Worm (Caenorhabditis elegans) whole organism, L3 larva: ENCODE data around the gene F46B3.1.

Source experiments
- aly-2 ChIP-seq: fragments of 150-350 bp; optimal IDR thresholded peaks from 2 replicates; lab custom pipeline; 2014; ENCODE audit warnings: missing biosample characterization, missing genetic modification characterization
- egl-5 ChIP-seq: fragments of 150-350 bp; optimal IDR thresholded peaks from 2 replicates; lab custom pipeline; 2017; ENCODE audit warnings: missing biosample characterization, missing genetic modification reagents, missing genetic modification characterization, inconsistent platforms
- elt-2 ChIP-seq: sonication (generic microtip); optimal IDR thresholded peaks from 2 replicates; lab custom pipeline; 2016; ENCODE audit warnings: missing genetic modification reagents, mild to moderate bottlenecking, missing genetic modification characterization, missing compliant biosample characterization
- lin-15B ChIP-seq: fragments of 150-350 bp; optimal IDR thresholded peaks from 2 replicates; lab custom pipeline; 2014; ENCODE audit warnings: missing biosample characterization, missing genetic modification characterization
- nhr-11 ChIP-seq: fragments of 150-350 bp; optimal IDR thresholded peaks from 2 replicates; lab custom pipeline; 2014; ENCODE audit warnings: missing biosample characterization, missing genetic modification characterization
- nhr-23 ChIP-seq: fragments of 150-350 bp; optimal IDR thresholded peaks from 2 replicates; lab custom pipeline; 2014; ENCODE audit warnings: missing biosample characterization, missing genetic modification reagents, missing genetic modification characterization
- snpc-4 ChIP-seq: fragments of 150-350 bp; optimal IDR thresholded peaks from 2 replicates; lab custom pipeline; 2014; ENCODE audit warnings: missing biosample characterization, missing genetic modification characterization
- ztf-11 ChIP-seq: fragments of 150-350 bp; optimal IDR thresholded peaks from 2 replicates; lab custom pipeline; 2014; ENCODE audit warnings: missing biosample characterization, missing genetic modification characterization

ce11 chrV:20574314-20574713 is 22.7 kb downstream of the F46B3.1 start, which contains the start of gene clec-263:
- no peak for TF ChIP-seq snpc-4 (tag; lab: Kevin White, UChicago)
- no peak for TF ChIP-seq lin-15B (tag; lab: Kevin White, UChicago)
- TF ChIP-seq aly-2 (tag; lab: Kevin White, UChicago): no peak
- no peak for TF ChIP-seq egl-5 (tag; lab: Kevin White, UChicago)
- TF ChIP-seq nhr-11 (tag; lab: Kevin White, UChicago): no peak
- no peak for TF ChIP-seq ztf-11 (tag; lab: Kevin White, UChicago)
- TF ChIP-seq elt-2: no peak
- TF ChIP-seq nhr-23 (tag; lab: Kevin White, UChicago): no peak
